Worm (Caenorhabditis elegans) whole organism, young adult: ENCODE measurements around the gene C45G9.8.
A peak's percentile ranks its signal among the peaks of the same experiment; 100 is the strongest.

Experiments used
- B0336.3 ChIP-seq: fragments of 200-800 bp; sonication (Bioruptor generic); IDR thresholded peaks from 2 replicates; pipeline ENCODE4 v1.3.6; 2022; ENCODE audit warnings: missing genetic modification characterization, missing compliant biosample characterization
- F10E7.11 ChIP-seq: sonication (generic microtip); optimal IDR thresholded peaks from 2 replicates; lab custom pipeline; 2017; ENCODE audit warnings: mild to moderate bottlenecking, missing genetic modification characterization, moderate library complexity, missing compliant biosample characterization
- F22D6.2 ChIP-seq: sonication (generic microtip); optimal IDR thresholded peaks from 2 replicates; lab custom pipeline; 2016; ENCODE audit warnings: mild to moderate bottlenecking, missing genetic modification characterization, missing compliant biosample characterization
- F23B12.7 ChIP-seq: sonication (generic microtip); optimal IDR thresholded peaks from 2 replicates; lab custom pipeline; 2017; ENCODE audit warnings: missing genetic modification characterization, mild to moderate bottlenecking, missing compliant biosample characterization, antibody characterized with exemption, moderate library complexity; ENCODE audit not compliant: insufficient read depth
- F39B2.1 ChIP-seq: fragments of 200-800 bp; sonication (Bioruptor generic); IDR thresholded peaks from 2 replicates; pipeline ENCODE4 v1.3.6; 2022; ENCODE audit warnings: missing genetic modification reagents, missing genetic modification characterization, missing compliant biosample characterization
- F49E8.2 ChIP-seq: sonication (generic microtip); optimal IDR thresholded peaks from 3 replicates; lab custom pipeline; 2017; ENCODE audit warnings: missing genetic modification characterization, mild to moderate bottlenecking, missing compliant biosample characterization, antibody characterized with exemption, moderate library complexity; ENCODE audit not compliant: insufficient read depth
- F57A8.1 ChIP-seq: fragments of 200-800 bp; sonication (Bioruptor generic); optimal IDR thresholded peaks from 2 replicates; lab custom pipeline; 2018; ENCODE audit warnings: mild to moderate bottlenecking, missing genetic modification characterization, moderate library complexity, missing compliant biosample characterization
- K11D2.4 ChIP-seq: fragments of 200-800 bp; sonication (Bioruptor generic); IDR thresholded peaks from 2 replicates; pipeline ENCODE4 v1.3.6; 2022; ENCODE audit warnings: missing genetic modification reagents, missing genetic modification characterization, missing compliant biosample characterization
- K12H6.12 ChIP-seq: fragments of 200-800 bp; sonication (Bioruptor generic); optimal IDR thresholded peaks from 2 replicates; lab custom pipeline; 2018; ENCODE audit warnings: mild to moderate bottlenecking, missing genetic modification characterization, missing compliant biosample characterization
- Y79H2A.3 ChIP-seq: fragments of 200-800 bp; sonication (Bioruptor generic); conservative IDR thresholded peaks from 2 replicates; pipeline ENCODE4 v1.3.6; 2022; ENCODE audit warnings: missing genetic modification reagents, missing genetic modification characterization, missing compliant biosample characterization
- ZK185.1 ChIP-seq: sonication (generic microtip); optimal IDR thresholded peaks from 2 replicates; lab custom pipeline; 2016; ENCODE audit warnings: mild to moderate bottlenecking, missing genetic modification characterization, missing compliant biosample characterization; ENCODE audit not compliant: poor library complexity, severe bottlenecking
- cebp-1 ChIP-seq, 2 experiments: fragments of 200-800 bp in 1 of 2; sonication (Bioruptor generic) in 1 of 2; sonication (generic microtip) in 1 of 2; IDR thresholded peaks in 1 of 2; optimal IDR thresholded peaks in 1 of 2; 2 replicates each; pipeline versions ENCODE4 v1.3.6 to Lab custom; 2017 to 2022; ENCODE audit warnings: missing compliant biosample characterization in 2 of 2, missing genetic modification characterization in 2 of 2, mild to moderate bottlenecking in 1 of 2, missing genetic modification reagents in 1 of 2, moderate library complexity in 1 of 2
- ceh-100 ChIP-seq: fragments of 200-800 bp; sonication (Bioruptor generic); IDR thresholded peaks from 2 replicates; pipeline ENCODE4 v1.3.6; 2022; ENCODE audit warnings: missing genetic modification reagents, missing genetic modification characterization, missing compliant biosample characterization
- ceh-58 ChIP-seq: fragments of 200-800 bp; sonication (Bioruptor generic); IDR thresholded peaks from 2 replicates; pipeline ENCODE4 v1.3.6; 2022; ENCODE audit warnings: missing genetic modification characterization, missing compliant biosample characterization
- ceh-79 ChIP-seq: sonication (generic microtip); optimal IDR thresholded peaks from 2 replicates; lab custom pipeline; 2017; ENCODE audit warnings: mild to moderate bottlenecking, missing genetic modification characterization, missing compliant biosample characterization
- ceh-91 ChIP-seq: fragments of 200-800 bp; sonication (Bioruptor generic); IDR thresholded peaks from 2 replicates; pipeline ENCODE4 v1.3.6; 2022; ENCODE audit warnings: missing genetic modification reagents, missing genetic modification characterization, missing compliant biosample characterization
- die-1 ChIP-seq: sonication (generic microtip); optimal IDR thresholded peaks from 2 replicates; lab custom pipeline; 2016; ENCODE audit warnings: missing genotype, mild to moderate bottlenecking, missing genetic modification characterization, missing compliant biosample characterization
- dox-1 ChIP-seq: fragments of 200-800 bp; sonication (Bioruptor generic); IDR thresholded peaks from 2 replicates; pipeline ENCODE4 v1.3.6; 2022; ENCODE audit warnings: missing genetic modification reagents, missing genetic modification characterization, missing compliant biosample characterization
- egl-44 ChIP-seq: fragments of 200-800 bp; sonication (Bioruptor generic); IDR thresholded peaks from 2 replicates; pipeline ENCODE4 v1.3.6; 2022; ENCODE audit warnings: missing genetic modification reagents, missing genetic modification characterization, missing compliant biosample characterization
- ekl-4 ChIP-seq: fragments of 200-800 bp; sonication (Bioruptor generic); IDR thresholded peaks from 2 replicates; pipeline ENCODE4 v1.3.6; 2022; ENCODE audit warnings: missing genetic modification reagents, missing genetic modification characterization, missing compliant biosample characterization
- ets-4 ChIP-seq: fragments of 200-800 bp; sonication (Bioruptor generic); optimal IDR thresholded peaks from 2 replicates; lab custom pipeline; 2018; ENCODE audit warnings: mild to moderate bottlenecking, missing genetic modification characterization, missing compliant biosample characterization
- hlh-12 ChIP-seq: sonication (generic microtip); optimal IDR thresholded peaks from 2 replicates; lab custom pipeline; 2016; ENCODE audit warnings: missing genetic modification characterization, missing compliant biosample characterization
- hmg-20 ChIP-seq: fragments of 200-800 bp; sonication (Bioruptor generic); IDR thresholded peaks from 2 replicates; pipeline ENCODE4 v1.3.6; 2022; ENCODE audit warnings: missing genetic modification reagents, missing genetic modification characterization, missing compliant biosample characterization
- lag-1 ChIP-seq: fragments of 200-800 bp; sonication (Bioruptor generic); IDR thresholded peaks from 2 replicates; pipeline ENCODE4 v1.3.6; 2022; ENCODE audit warnings: missing genetic modification reagents, missing genetic modification characterization, missing compliant biosample characterization
- lin-26 ChIP-seq: fragments of 200-800 bp; sonication (Bioruptor generic); IDR thresholded peaks from 2 replicates; pipeline ENCODE4 v1.3.6; 2022; ENCODE audit warnings: missing genetic modification reagents, missing genetic modification characterization, missing compliant biosample characterization
- lin-35 ChIP-seq, 3 experiments: fragments of 150-350 bp in 2 of 3; sonication (generic microtip) in 1 of 3; optimal IDR thresholded peaks; 2 replicates each; lab custom pipeline; 2014 to 2018; ENCODE audit warnings: missing biosample characterization in 3 of 3, missing genetic modification characterization in 3 of 3, missing genetic modification reagents in 3 of 3
- lin-40 ChIP-seq: sonication (generic microtip); optimal IDR thresholded peaks from 2 replicates; lab custom pipeline; 2016; ENCODE audit warnings: missing genetic modification characterization, mild to moderate bottlenecking, missing compliant biosample characterization, missing genotype, missing genetic modification reagents
- lin-54 ChIP-seq: fragments of 200-800 bp; sonication (Bioruptor generic); optimal IDR thresholded peaks from 2 replicates; lab custom pipeline; 2018; ENCODE audit warnings: mild to moderate bottlenecking, missing genetic modification characterization, missing compliant biosample characterization
- lir-1 ChIP-seq: fragments of 200-800 bp; sonication (Bioruptor generic); conservative IDR thresholded peaks from 2 replicates; pipeline ENCODE4 v1.3.6; 2022; ENCODE audit warnings: missing genetic modification reagents, missing genetic modification characterization, missing compliant biosample characterization
- madf-3 ChIP-seq: fragments of 200-800 bp; sonication (Bioruptor generic); IDR thresholded peaks from 2 replicates; pipeline ENCODE4 v1.3.6; 2022; ENCODE audit warnings: missing genetic modification reagents, missing genetic modification characterization, missing compliant biosample characterization
- madf-6 ChIP-seq: fragments of 200-800 bp; sonication (Bioruptor generic); IDR thresholded peaks from 2 replicates; pipeline ENCODE4 v1.3.6; 2022; ENCODE audit warnings: missing genetic modification reagents, missing genetic modification characterization, missing compliant biosample characterization
- nfya-2 ChIP-seq: fragments of 200-800 bp; sonication (Bioruptor generic); IDR thresholded peaks from 2 replicates; pipeline ENCODE4 v1.3.6; 2022; ENCODE audit warnings: missing genetic modification reagents, missing genetic modification characterization, missing compliant biosample characterization
- nhr-120 ChIP-seq: fragments of 200-800 bp; sonication (Bioruptor generic); IDR thresholded peaks from 2 replicates; pipeline ENCODE4 v1.3.6; 2022; ENCODE audit warnings: missing genetic modification characterization, missing compliant biosample characterization
- nhr-179 ChIP-seq: sonication (generic microtip); optimal IDR thresholded peaks from 2 replicates; lab custom pipeline; 2016; ENCODE audit warnings: mild to moderate bottlenecking, missing genetic modification characterization, missing compliant biosample characterization
- rcor-1 ChIP-seq: fragments of 200-800 bp; sonication (Bioruptor generic); IDR thresholded peaks from 2 replicates; pipeline ENCODE4 v1.3.6; 2022; ENCODE audit warnings: missing genetic modification reagents, missing genetic modification characterization, missing compliant biosample characterization
- rpc-1 ChIP-seq, 2 experiments: fragments of 150-350 bp in 1 of 2; sonication (generic microtip) in 1 of 2; optimal IDR thresholded peaks; 2 replicates each; lab custom pipeline; 2014 to 2018; ENCODE audit warnings: missing biosample characterization in 1 of 2, missing genetic modification characterization in 1 of 2, missing genetic modification reagents in 1 of 2, missing genotype in 1 of 2
- sdz-38 ChIP-seq: sonication (generic microtip); optimal IDR thresholded peaks from 2 replicates; lab custom pipeline; 2016; ENCODE audit warnings: missing genotype, missing genetic modification characterization, missing compliant biosample characterization
- sptf-2 ChIP-seq: fragments of 200-800 bp; sonication (Bioruptor generic); optimal IDR thresholded peaks from 2 replicates; lab custom pipeline; 2018; ENCODE audit warnings: mild to moderate bottlenecking, missing genetic modification characterization, missing compliant biosample characterization
- tbx-9 ChIP-seq: sonication (generic microtip); optimal IDR thresholded peaks from 2 replicates; lab custom pipeline; 2016; ENCODE audit warnings: borderline replicate concordance, missing genetic modification characterization, inconsistent platforms, missing compliant biosample characterization
- unc-62 ChIP-seq: fragments of 150-350 bp; optimal IDR thresholded peaks from 2 replicates; lab custom pipeline; 2014; ENCODE audit warnings: missing biosample characterization, missing genetic modification reagents, missing genetic modification characterization
- ztf-18 ChIP-seq: sonication (generic microtip); optimal IDR thresholded peaks from 2 replicates; lab custom pipeline; 2016; ENCODE audit warnings: missing genotype, mild to moderate bottlenecking, missing genetic modification characterization, missing compliant biosample characterization
- ztf-28 ChIP-seq: fragments of 200-800 bp; sonication (Bioruptor generic); IDR thresholded peaks from 2 replicates; pipeline ENCODE4 v1.3.6; 2022; ENCODE audit warnings: missing genetic modification reagents, missing genetic modification characterization, missing compliant biosample characterization
- ztf-3 ChIP-seq: fragments of 200-800 bp; sonication (Bioruptor generic); optimal IDR thresholded peaks from 2 replicates; lab custom pipeline; 2018; ENCODE audit warnings: mild to moderate bottlenecking, missing genetic modification characterization, missing compliant biosample characterization

C45G9.8 gene

ce11 chrIII:5018116-5018689 is 35.2 kb downstream of the C45G9.8 start, which contains the start of gene wip-1 (continued):
- TF ChIP-seq tbx-9 (no peak), lag-1 (GFP tag; lab: Robert Waterston, UW) (no peak)

ce11 chrIII:5017550-5017949 is 35.9 kb downstream of the C45G9.8 start, which contains the start of gene larp-1:
TSS of gene larp-1 (minus strand) at chrIII:5017650.
- 0 out of 2 replicates have a peak, but pooled peaks have one; percentile 16 for TF ChIP-seq madf-3
- TF ChIP-seq K11D2.4 (GFP tag; lab: Robert Waterston, UW) = no peak

- TF ChIP-seq F57A8.1 = no peak
- TF ChIP-seq ceh-58 = no peak
- TF ChIP-seq die-1 (tag; lab: Kevin White, UChicago) = no peak
- TF ChIP-seq ceh-100 (GFP tag; lab: Robert Waterston, UW) = 0 out of 2 replicates have a peak, but pooled peaks have one; percentile 8
- TF ChIP-seq nhr-179 (tag; lab: Kevin White, UChicago) = no peak
- TF ChIP-seq lin-26 (GFP tag; lab: Robert Waterston, UW) = no peak
- no peak for TF ChIP-seq F49E8.2
- no peak for TF ChIP-seq F39B2.1 (GFP tag; lab: Robert Waterston, UW)
- TF ChIP-seq unc-62 (GFP tag; lab: Kevin White, UChicago) = no peak
- TF ChIP-seq nfya-2 (GFP tag; lab: Robert Waterston, UW) = no peak
- TF ChIP-seq ets-4 (GFP tag; lab: Kevin White, UChicago) = no peak
- no peak for TF ChIP-seq sptf-2
- TF ChIP-seq B0336.3 (GFP tag; lab: Robert Waterston, UW) = peak; percentile 78
- peak; percentile 86 for TF ChIP-seq ZK185.1
- peak; percentile 84 for TF ChIP-seq dox-1
- peak in 1 of 3 experiments; percentile 73 for TF ChIP-seq lin-35 (GFP tag; optimal IDR thresholded peaks at IDR 0.05; lab: Kevin White, UChicago)
- no peak for TF ChIP-seq sdz-38 (tag; lab: Kevin White, UChicago)
- no peak for TF ChIP-seq ceh-79 (tag; lab: Kevin White, UChicago)
- TF ChIP-seq lag-1 (GFP tag; lab: Robert Waterston, UW) = no peak
- no peak for TF ChIP-seq F10E7.11 (tag; lab: Kevin White, UChicago)
- no peak for TF ChIP-seq F22D6.2 (tag; lab: Kevin White, UChicago)
- no peak for TF ChIP-seq Y79H2A.3 (GFP tag; lab: Robert Waterston, UW)
- no peak for TF ChIP-seq rpc-1 (optimal IDR thresholded peaks at IDR 0.05; lab: Kevin White, UChicago)
- no peak for TF ChIP-seq rpc-1 (tag; optimal IDR thresholded peaks at IDR 0.05; lab: Kevin White, UChicago)
- TF ChIP-seq lin-40 (tag; lab: Kevin White, UChicago) = peak; percentile 86
- TF ChIP-seq rcor-1 = peak; percentile 46; the same call in 1 of the 2 replicates
- no peak for TF ChIP-seq ztf-28 (GFP tag; lab: Robert Waterston, UW)
- peak; percentile 41; the same call in 1 of the 2 replicates for TF ChIP-seq cebp-1 (GFP tag; IDR thresholded peaks at IDR 0.05; lab: Robert Waterston, UW)
- peak; percentile 83 for TF ChIP-seq cebp-1 (tag; optimal IDR thresholded peaks at IDR 0.05; lab: Kevin White, UChicago)
- no peak for TF ChIP-seq ceh-91 (GFP tag; lab: Robert Waterston, UW)
- peak; percentile 72 for TF ChIP-seq lir-1 (GFP tag; lab: Robert Waterston, UW)
- no peak for TF ChIP-seq hlh-12 (tag; lab: Kevin White, UChicago)
- peak; percentile 84 for TF ChIP-seq ztf-18 (tag; lab: Kevin White, UChicago)
- no peak for TF ChIP-seq nhr-120 (GFP tag; lab: Robert Waterston, UW)
- TF ChIP-seq K12H6.12 = peak; percentile 92
- TF ChIP-seq lin-54 (GFP tag; lab: Kevin White, UChicago) = peak; percentile 27
- TF ChIP-seq ekl-4 (GFP tag; lab: Robert Waterston, UW) = peak; percentile 77; the same call in 1 of the 2 replicates
- TF ChIP-seq F23B12.7 (tag; lab: Kevin White, UChicago) = peak; percentile 78
- no peak for TF ChIP-seq madf-6 (GFP tag; lab: Robert Waterston, UW)
- no peak for TF ChIP-seq hmg-20 (GFP tag; lab: Robert Waterston, UW)
- TF ChIP-seq ztf-3 (GFP tag; lab: Kevin White, UChicago) = no peak
- no peak for TF ChIP-seq egl-44 (GFP tag; lab: Robert Waterston, UW)
These were observed 39.5 kb downstream of the C45G9.8 start for ce11 chrIII:5013915-5014346.
